Worm (Caenorhabditis elegans): Measurements from ENCODE around the gene F28H7.8.

DNA sequence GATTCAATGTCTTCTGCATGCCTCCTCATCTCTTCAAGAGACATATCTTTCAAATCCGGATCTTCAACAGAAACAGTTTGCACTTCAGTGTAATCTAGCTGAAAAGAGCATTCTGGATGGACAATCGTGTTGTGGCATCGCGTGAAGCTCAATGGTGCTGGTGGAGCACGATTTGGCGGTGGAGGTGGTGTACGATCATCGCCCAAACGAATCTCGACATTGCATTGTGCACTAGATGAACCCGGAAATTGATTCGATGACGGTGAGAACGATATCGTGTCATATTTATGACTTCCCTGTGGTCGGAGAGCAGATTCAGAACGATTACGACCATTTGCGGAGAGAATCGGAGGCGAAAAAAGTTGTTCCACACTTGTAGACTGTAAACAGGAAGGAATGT, 14.5 kb downstream of the F28H7.8 start:
- TF ChIP-seq ztf-23 (GFP tag; IDR thresholded peaks at IDR 0.05) (no peak), ztf-29 (GFP tag; IDR thresholded peaks at IDR 0.05) (no peak), T22C8.4 (GFP tag; IDR thresholded peaks at IDR 0.05) (no peak), flt-1 (GFP tag; IDR thresholded peaks at IDR 0.05) (no peak), klf-2 (GFP tag; conservative IDR thresholded peaks at IDR 0.05) (no peak), ref-1 (GFP tag; conservative IDR thresholded peaks at IDR 0.05) (no peak), tab-1 (GFP tag; IDR thresholded peaks at IDR 0.05) (no peak), cog-1 (tag; optimal IDR thresholded peaks at IDR 0.05) (no peak), med-1 (GFP tag; optimal IDR thresholded peaks at IDR 0.05; ENCODE audit: insufficient read depth) (no peak)
